Fruit fly (Drosophila melanogaster) whole organism, embryonic: ENCODE measurements around the gene Cyp4d14.

ENCODE experiments used
- Ada2b ChIP-seq: fragments of 200-800 bp; sonication (Bioruptor generic); IDR thresholded peaks from 2 replicates; pipeline ENCODE4 v1.3.6; 2022; ENCODE audit warnings: missing biosample characterization, missing genetic modification characterization
- Aef1 ChIP-seq: fragments of 200-800 bp; sonication (Bioruptor generic); IDR thresholded peaks from 3 replicates; pipeline ENCODE4 v1.3.6; 2022; ENCODE audit warnings: missing biosample characterization, missing genetic modification characterization
- Atf3 ChIP-seq: fragments of 200-800 bp; sonication (Bioruptor generic); optimal IDR thresholded peaks from 3 replicates; lab custom pipeline; 2016; ENCODE audit warnings: missing biosample characterization, missing genetic modification characterization
- Awh ChIP-seq: fragments of 200-800 bp; sonication (Bioruptor generic); IDR thresholded peaks from 2 replicates; pipeline ENCODE4, ENCODE4 v1.3.6; 2022; ENCODE audit warnings: missing biosample characterization, missing genetic modification characterization
- C15 ChIP-seq: fragments of 200-800 bp; sonication (Bioruptor generic); IDR thresholded peaks from 3 replicates; pipeline ENCODE4 v1.3.6; 2022; ENCODE audit warnings: missing biosample characterization, missing genetic modification characterization
- CG11093 ChIP-seq: fragments of 200-800 bp; sonication (Bioruptor generic); IDR thresholded peaks from 3 replicates; pipeline ENCODE4 v1.3.6; 2022; ENCODE audit warnings: missing biosample characterization, missing genetic modification characterization
- CG13624 ChIP-seq: fragments of 200-800 bp; sonication (Bioruptor generic); optimal IDR thresholded peaks from 2 replicates; lab custom pipeline; 2016; ENCODE audit warnings: missing biosample characterization, missing genetic modification characterization
- CG14667 ChIP-seq: fragments of 200-800 bp; sonication (Bioruptor generic); IDR thresholded peaks from 2 replicates; pipeline ENCODE4 v1.3.6; 2022; ENCODE audit warnings: missing biosample characterization, missing genetic modification characterization
- CG2202 ChIP-seq: fragments of 200-800 bp; sonication (Bioruptor generic); optimal IDR thresholded peaks from 2 replicates; lab custom pipeline; 2018; ENCODE audit warnings: missing biosample characterization, mild to moderate bottlenecking, missing genetic modification characterization
- CG4328 ChIP-seq: fragments of 200-800 bp; sonication (Bioruptor generic); optimal IDR thresholded peaks from 3 replicates; lab custom pipeline; 2017; ENCODE audit warnings: missing biosample characterization, missing genetic modification reagents, missing genetic modification characterization
- CG5953 ChIP-seq: fragments of 200-800 bp; sonication (Bioruptor generic); IDR thresholded peaks from 2 replicates; pipeline ENCODE4 v1.3.6; 2022; ENCODE audit warnings: missing biosample characterization, missing genetic modification characterization
- CG7786 ChIP-seq: fragments of 200-800 bp; sonication (Bioruptor generic); optimal IDR thresholded peaks from 2 replicates; lab custom pipeline; 2016; ENCODE audit warnings: missing biosample characterization, missing genetic modification characterization
- CG8281 ChIP-seq: fragments of 200-800 bp; sonication (Bioruptor generic); optimal IDR thresholded peaks from 2 replicates; lab custom pipeline; 2018; ENCODE audit warnings: missing biosample characterization, mild to moderate bottlenecking, missing genetic modification characterization, moderate library complexity
- CG9932 ChIP-seq: fragments of 200-800 bp; sonication (Bioruptor generic); IDR thresholded peaks from 2 replicates; pipeline ENCODE4 v1.3.6; 2022; ENCODE audit warnings: missing biosample characterization, missing genetic modification characterization
- CkIIα-i1 ChIP-seq: fragments of 200-800 bp; sonication (Bioruptor generic); IDR thresholded peaks from 2 replicates; pipeline ENCODE4 v1.3.6; 2022; ENCODE audit warnings: missing biosample characterization, missing genetic modification characterization
- Dbx ChIP-seq: fragments of 200-800 bp; sonication (Bioruptor generic); IDR thresholded peaks from 3 replicates; pipeline ENCODE4 v1.3.6; 2022; ENCODE audit warnings: missing biosample characterization, missing genetic modification characterization
- Hr78 ChIP-seq, 2 experiments: fragments of 200-800 bp in 1 of 2; fragments of >200 bp in 1 of 2; sonication (Bioruptor generic) in 1 of 2; optimal IDR thresholded peaks; 2 replicates each; lab custom pipeline; 2017 to 2019; ENCODE audit warnings: missing biosample characterization in 2 of 2, missing genetic modification characterization in 2 of 2, mild to moderate bottlenecking in 1 of 2, moderate library complexity in 1 of 2
- Med ChIP-seq: fragments of 200-800 bp; sonication (Bioruptor generic); peaks from one replicate; lab custom pipeline; 2016; ENCODE audit warnings: missing biosample characterization, missing genetic modification characterization, mild to moderate bottlenecking, inconsistent platforms, moderate library complexity
- Optix ChIP-seq: fragments of 200-800 bp; sonication (Bioruptor generic); IDR thresholded peaks from 3 replicates; pipeline ENCODE4 v1.3.6; 2022; ENCODE audit warnings: missing biosample characterization, missing genetic modification characterization
- Vsx1 ChIP-seq: fragments of 200-800 bp; sonication (Bioruptor generic); optimal IDR thresholded peaks from 2 replicates; lab custom pipeline; 2017; ENCODE audit warnings: missing biosample characterization, mild to moderate bottlenecking, missing genetic modification characterization, missing genetic modification reagents
- YL-1 ChIP-seq: fragments of 200-800 bp; sonication (Bioruptor generic); optimal IDR thresholded peaks from 3 replicates; lab custom pipeline; 2017; ENCODE audit warnings: missing biosample characterization, mild to moderate bottlenecking, missing genetic modification characterization
- ase ChIP-seq: fragments of 200-800 bp; sonication (Bioruptor generic); IDR thresholded peaks from 3 replicates; pipeline ENCODE4 v1.3.6; 2022; ENCODE audit warnings: missing biosample characterization, missing genetic modification characterization
- ash1 ChIP-seq: fragments of 200-800 bp; sonication (Bioruptor generic); optimal IDR thresholded peaks from 2 replicates; lab custom pipeline; 2018; ENCODE audit warnings: missing biosample characterization, mild to moderate bottlenecking, missing genetic modification characterization
- az2 ChIP-seq: fragments of 200-800 bp; sonication (Bioruptor generic); optimal IDR thresholded peaks from 3 replicates; lab custom pipeline; 2016; ENCODE audit warnings: missing biosample characterization, missing genetic modification characterization
- bbx ChIP-seq: fragments of 200-800 bp; sonication (Bioruptor generic); IDR thresholded peaks from 2 replicates; pipeline ENCODE4 v1.3.6; 2022; ENCODE audit warnings: missing biosample characterization, missing genetic modification characterization; ENCODE audit not compliant: partially characterized antibody
- crp ChIP-seq, 2 experiments: fragments of 200-800 bp; sonication (Bioruptor generic); optimal IDR thresholded peaks; 2 replicates in 1 of 2; 3 replicates in 1 of 2; lab custom pipeline; 2017; ENCODE audit warnings: missing biosample characterization in 2 of 2, missing genetic modification characterization in 2 of 2, mild to moderate bottlenecking in 1 of 2, moderate library complexity in 1 of 2
- dmrt99B ChIP-seq: fragments of 200-800 bp; sonication (Bioruptor generic); optimal IDR thresholded peaks from 2 replicates; lab custom pipeline; 2018; ENCODE audit warnings: missing biosample characterization, mild to moderate bottlenecking, missing genetic modification characterization, moderate library complexity
- ewg ChIP-seq: fragments of 200-800 bp; sonication (Bioruptor generic); optimal IDR thresholded peaks from 3 replicates; lab custom pipeline; 2017; ENCODE audit warnings: mild to moderate bottlenecking, missing biosample characterization, missing genetic modification reagents, missing genetic modification characterization
- eyg ChIP-seq: fragments of 200-800 bp; sonication (Bioruptor generic); optimal IDR thresholded peaks from 3 replicates; lab custom pipeline; 2016; ENCODE audit warnings: missing biosample characterization, missing genetic modification characterization
- ftz-f1 ChIP-seq: fragments of 200-800 bp; sonication (Bioruptor generic); optimal IDR thresholded peaks from 2 replicates; lab custom pipeline; 2016; ENCODE audit warnings: missing biosample characterization, missing genetic modification characterization
- grn ChIP-seq: fragments of 200-800 bp; sonication (Bioruptor generic); optimal IDR thresholded peaks from 3 replicates; lab custom pipeline; 2017; ENCODE audit warnings: missing biosample characterization, missing genetic modification characterization
- hbn ChIP-seq: fragments of 200-800 bp; sonication (Bioruptor generic); IDR thresholded peaks from 2 replicates; pipeline ENCODE4 v1.3.6; 2022; ENCODE audit warnings: missing biosample characterization, missing genetic modification characterization; ENCODE audit not compliant: partially characterized antibody
- kni ChIP-seq: fragments of 200-800 bp; sonication (Bioruptor generic); optimal IDR thresholded peaks from 3 replicates; lab custom pipeline; 2017; ENCODE audit warnings: mild to moderate bottlenecking, missing biosample characterization, missing genetic modification reagents, missing genetic modification characterization
- knrl ChIP-seq: fragments of 200-800 bp; sonication (Bioruptor generic); IDR thresholded peaks from 3 replicates; pipeline ENCODE4 v1.3.6; 2022; ENCODE audit warnings: missing biosample characterization, missing genetic modification characterization; ENCODE audit not compliant: partially characterized antibody
- odd ChIP-seq: fragments of 200-800 bp; sonication (Bioruptor generic); optimal IDR thresholded peaks from 2 replicates; lab custom pipeline; 2017; ENCODE audit warnings: missing biosample characterization, mild to moderate bottlenecking, missing genetic modification characterization
- phol ChIP-seq: fragments of 200-800 bp; sonication (Bioruptor generic); optimal IDR thresholded peaks from 3 replicates; lab custom pipeline; 2018; ENCODE audit warnings: missing biosample characterization, mild to moderate bottlenecking, missing genetic modification characterization, moderate library complexity
- pnt ChIP-seq: fragments of 200-800 bp; sonication (Bioruptor generic); optimal IDR thresholded peaks from 3 replicates; lab custom pipeline; 2016; ENCODE audit warnings: missing biosample characterization, missing genetic modification characterization
- row ChIP-seq: fragments of 200-800 bp; sonication (Bioruptor generic); IDR thresholded peaks from 3 replicates; pipeline ENCODE4 v1.3.6; 2022; ENCODE audit warnings: missing biosample characterization, missing genetic modification characterization
- sc ChIP-seq, 3 experiments: fragments of >200 bp in 2 of 3; fragments of 200-800 bp in 1 of 3; sonication (Bioruptor generic) in 1 of 3; optimal IDR thresholded peaks; 2 replicates in 2 of 3; 3 replicates in 1 of 3; lab custom pipeline; 2017; ENCODE audit warnings: mild to moderate bottlenecking in 1 of 3, missing biosample characterization in 1 of 3, missing genetic modification characterization in 1 of 3, missing genetic modification reagents in 1 of 3
- schlank ChIP-seq: fragments of 200-800 bp; sonication (Bioruptor generic); optimal IDR thresholded peaks from 2 replicates; lab custom pipeline; 2018; ENCODE audit warnings: missing biosample characterization, mild to moderate bottlenecking, missing genetic modification characterization
- sim ChIP-seq: fragments of 200-800 bp; sonication (Bioruptor generic); IDR thresholded peaks from 2 replicates; pipeline ENCODE4 v1.3.6; 2022; ENCODE audit warnings: missing biosample characterization, missing genetic modification characterization
- sisA ChIP-seq: fragments of 200-800 bp; sonication (Bioruptor generic); IDR thresholded peaks from 2 replicates; pipeline ENCODE4 v1.3.6; 2022; ENCODE audit warnings: missing biosample characterization, missing genetic modification characterization
- sug ChIP-seq: fragments of 200-800 bp; optimal IDR thresholded peaks from 2 replicates; lab custom pipeline; 2019; ENCODE audit warnings: missing biosample characterization, mild to moderate bottlenecking, missing genetic modification characterization, moderate library complexity
- tio ChIP-seq: fragments of 200-800 bp; sonication (Bioruptor generic); optimal IDR thresholded peaks from 2 replicates; lab custom pipeline; 2017; ENCODE audit warnings: missing biosample characterization, missing genetic modification characterization, inconsistent platforms
- zf30C ChIP-seq: fragments of 200-800 bp; sonication (Bioruptor generic); optimal IDR thresholded peaks from 3 replicates; lab custom pipeline; 2018; ENCODE audit warnings: missing biosample characterization, mild to moderate bottlenecking, missing genetic modification characterization

Gene Cyp4d14

dm6 chrX:2175265-2175795 lies at the start of gene Cyp4d14:
Gene Cyp4d14 (minus strand): TSS chrX:2175315.
- no peak for TF ChIP-seq ash1
- peak; percentile 91 for TF ChIP-seq sug
- TF ChIP-seq Hr78 (GFP tag; optimal IDR thresholded peaks at IDR 0.05; lab: Kevin White, UChicago), result peak in 1 of 2 experiments; percentile 64
- TF ChIP-seq ftz-f1 (GFP tag; lab: Kevin White, UChicago), result peak; percentile 60
- peak; percentile 56 for TF ChIP-seq grn (GFP tag; lab: Kevin White, UChicago)
- peak; percentile 48 for TF ChIP-seq Med (GFP tag; lab: Kevin White, UChicago)
- TF ChIP-seq Dbx, result 0 out of 3 replicates have a peak, but pooled peaks have one; percentile 7
- TF ChIP-seq hbn, result no peak

dm6 chrX:2223454-2223853 lies 48.3 kb upstream of the Cyp4d14 start, which contains the start of gene CG14052:
Gene CG14052 (plus strand): TSS chrX:2223754.
- peak; percentile 19 for TF ChIP-seq ewg (GFP tag; lab: Kevin White, UChicago)
- TF ChIP-seq tio (GFP tag; lab: Kevin White, UChicago), result no peak
- TF ChIP-seq Med (GFP tag; lab: Kevin White, UChicago), result peak; percentile 16

dm6 chrX:2222181-2222790 lies 47.2 kb upstream of the Cyp4d14 start, which contains the start of gene Vinc:
Gene Vinc (minus strand): TSS chrX:2222567.
- TF ChIP-seq eyg (GFP tag; lab: Kevin White, UChicago) (peak; percentile 80), CG13624 (peak; percentile 91), Atf3 (GFP tag; lab: Kevin White, UChicago) (peak; percentile 68), bbx (GFP tag; lab: Robert Waterston, UW) (peak; percentile 68), Optix (GFP tag; lab: Robert Waterston, UW) (peak; percentile 52; the same call in 1 of the 3 replicates), crp (GFP tag; optimal IDR thresholded peaks at IDR 0.05; lab: Kevin White, UChicago) (peak in 1 of 2 experiments; percentile 1), zf30C (GFP tag; lab: Kevin White, UChicago) (no peak), ase (GFP tag; lab: Robert Waterston, UW) (0 out of 3 replicates have a peak, but pooled peaks have one; percentile 55), odd (no peak), CG7786 (GFP tag; lab: Kevin White, UChicago) (peak; percentile 80), Awh (GFP tag; lab: Robert Waterston, UW) (peak; percentile 52; the same call in 1 of the 2 replicates), kni (GFP tag; lab: Kevin White, UChicago) (peak; percentile 90), Vsx1 (GFP tag; lab: Kevin White, UChicago) (no peak), sc (optimal IDR thresholded peaks at IDR 0.05; lab: Kevin White, UChicago) (no peak), sc (GFP tag; optimal IDR thresholded peaks at IDR 0.05; lab: Kevin White, UChicago) (peak; percentile 59), CG5953 (GFP tag; lab: Robert Waterston, UW) (peak; percentile 61), schlank (peak; percentile 45), YL-1 (GFP tag; lab: Kevin White, UChicago) (peak; percentile 11), pnt (GFP tag; lab: Kevin White, UChicago) (peak; percentile 85), Aef1 (peak; percentile 81), dmrt99B (peak; percentile 80), CkIIα-i1 (0 out of 2 replicates have a peak, but pooled peaks have one; percentile 46), Ada2b (GFP tag; lab: Robert Waterston, UW) (peak; percentile 77), CG9932 (GFP tag; lab: Robert Waterston, UW) (peak; percentile 90), C15 (GFP tag; lab: Robert Waterston, UW) (0 out of 3 replicates have a peak, but pooled peaks have one; percentile 30), CG11093 (GFP tag; lab: Robert Waterston, UW) (peak; percentile 80), az2 (peak; percentile 62), knrl (GFP tag; lab: Robert Waterston, UW) (peak; percentile 43; the same call in 1 of the 3 replicates), CG4328 (GFP tag; lab: Kevin White, UChicago) (peak; percentile 92), phol (tag; lab: Kevin White, UChicago) (peak; percentile 87), CG8281 (tag; lab: Kevin White, UChicago) (peak; percentile 77), sisA (GFP tag; lab: Robert Waterston, UW) (peak; percentile 82), CG2202 (tag; lab: Kevin White, UChicago) (peak; percentile 20), row (GFP tag; lab: Robert Waterston, UW) (peak; percentile 98), sim (no peak; the same call in 1 of the 2 replicates), CG14667 (peak; percentile 74)
